Fruit fly (Drosophila melanogaster) S2 (cell line): Measurements from ENCODE around the gene CG42399.
A peak's percentile ranks its signal among the peaks of the same experiment; 100 is the strongest.

Source experiments
- CG8478 ChIP-seq: fragments of >200 bp; optimal IDR thresholded peaks from 2 replicates; lab custom pipeline; 2018
- CTCF ChIP-seq, 2 experiments: fragments of >200 bp; optimal IDR thresholded peaks; 2 replicates each; lab custom pipeline; 2018

Gene CG42399

dm6 chr2L:161453-162175 is 8.5 kb upstream of the CG42399 start:
- TF ChIP-seq CG8478 (no peak), CTCF (optimal IDR thresholded peaks at IDR 0.05; lab: Kevin White, UChicago) (no peak)

- TF ChIP-seq CG8478 (peak; percentile 29), CTCF (optimal IDR thresholded peaks at IDR 0.05; lab: Kevin White, UChicago) (no peak)
Observed at dm6 chr2L:160581-161452, 7.7 kb upstream of the CG42399 start.

- TF ChIP-seq CG8478: no peak
- peak in 1 of 2 experiments; percentile 5 for TF ChIP-seq CTCF (optimal IDR thresholded peaks at IDR 0.05; lab: Kevin White, UChicago)
Observed at dm6 chr2L:158649-159257, 5.7 kb upstream of the CG42399 start, which contains the start of the genes CG33635 and spen. TSS of gene CG33635 (minus strand) at chr2L:158664. TSS of gene spen (plus strand) at chr2L:159032.

- TF ChIP-seq CG8478 (no peak), CTCF (optimal IDR thresholded peaks at IDR 0.05; lab: Kevin White, UChicago) (no peak)
Observed at dm6 chr2L:155994-156393, 2.9 kb upstream of the CG42399 start, which contains the start of gene CG3436. TSS of gene CG3436 (plus strand) at chr2L:156029.

dm6 chr2L:155215-155712 is 2.2 kb upstream of the CG42399 start, which contains the start of gene Pus10:
TSS of gene Pus10 (minus strand) at chr2L:155305.
- TF ChIP-seq CTCF (optimal IDR thresholded peaks at IDR 0.05; lab: Kevin White, UChicago) (no peak), CG8478 (no peak)

- TF ChIP-seq CG8478: no peak
- no peak for TF ChIP-seq CTCF (optimal IDR thresholded peaks at IDR 0.05; lab: Kevin White, UChicago)
Observed at dm6 chr2L:146503-146902, 6.6 kb downstream of the CG42399 start.

- TF ChIP-seq CG8478 (no peak), CTCF (optimal IDR thresholded peaks at IDR 0.05; lab: Kevin White, UChicago) (peak in 1 of 2 experiments; percentile 8)
Observed at dm6 chr2L:143088-143487, 10.0 kb downstream of the CG42399 start, which contains the start of the genes CG31974 and CG11454. TSS of gene CG31974 (minus strand) at chr2L:143091. TSS of gene CG11454 (plus strand) at chr2L:143323.

dm6 chr2L:140849-141248 is 12.3 kb downstream of the CG42399 start, which contains the start of the genes CG31975 and ovm:
TSS of gene CG31975 (minus strand) at chr2L:140992.
TSS of gene ovm (minus strand) at chr2L:140992.
- no peak for TF ChIP-seq CTCF (optimal IDR thresholded peaks at IDR 0.05; lab: Kevin White, UChicago)
- TF ChIP-seq CG8478: no peak

- TF ChIP-seq CG8478: no peak
- TF ChIP-seq CTCF (optimal IDR thresholded peaks at IDR 0.05; lab: Kevin White, UChicago): no peak
Observed at dm6 chr2L:139610-140009, 13.5 kb downstream of the CG42399 start.

- TF ChIP-seq CG8478 (no peak), CTCF (optimal IDR thresholded peaks at IDR 0.05; lab: Kevin White, UChicago) (peak in 1 of 2 experiments; percentile 35)
Observed at dm6 chr2L:138063-138462, 15.0 kb downstream of the CG42399 start.

dm6 chr2L:136747-137709 is 16.1 kb downstream of the CG42399 start:
- no peak for TF ChIP-seq CTCF (optimal IDR thresholded peaks at IDR 0.05; lab: Kevin White, UChicago)
- TF ChIP-seq CG8478: no peak

- TF ChIP-seq CG8478: no peak
- TF ChIP-seq CTCF (optimal IDR thresholded peaks at IDR 0.05; lab: Kevin White, UChicago): no peak
Observed at dm6 chr2L:136131-136426, 17.0 kb downstream of the CG42399 start.

dm6 chr2L:135383-136130 is 17.5 kb downstream of the CG42399 start:
- TF ChIP-seq CTCF (optimal IDR thresholded peaks at IDR 0.05; lab: Kevin White, UChicago) (no peak), CG8478 (no peak)
